Worm (Caenorhabditis elegans): ENCODE results near the gene str-230.

DNA sequence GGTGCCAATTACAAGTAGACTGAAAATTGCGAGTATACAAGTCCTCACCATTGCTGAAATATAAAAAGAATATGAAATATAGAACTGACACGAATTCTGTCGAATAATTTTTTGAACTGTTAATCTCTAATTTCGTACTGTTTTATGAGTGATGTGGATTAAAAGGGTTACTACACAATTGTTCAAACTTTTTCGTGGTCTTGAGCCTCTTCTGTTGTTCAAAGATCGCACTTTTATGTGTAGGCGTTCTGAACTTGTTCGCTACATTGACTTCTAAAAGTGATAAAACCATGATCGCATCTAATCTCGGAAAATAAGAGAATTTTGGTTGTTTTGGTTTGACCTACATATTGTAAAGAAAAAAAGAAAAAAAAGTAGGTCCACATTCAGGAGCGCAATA, 37.4 kb upstream of the str-230 start, which contains the start of gene K02E11.4:
- TF ChIP-seq snpc-3.4 (tag; optimal IDR thresholded peaks at IDR 0.05) (no peak), T07F8.4 (tag; optimal IDR thresholded peaks at IDR 0.05) (no peak), somi-1 (GFP tag; optimal IDR thresholded peaks at IDR 0.05) (no peak), nfya-2 (GFP tag; IDR thresholded peaks at IDR 0.05) (no peak)
